Fruit fly (Drosophila melanogaster): ENCODE data around the gene CG7556.

CG7556 gene

dm6 chrX:19135768-19136167, 43.9 kb downstream of the CG7556 start, which contains the start of gene Obp18a:
Gene Obp18a, minus strand, starts transcription at chrX:19135868.
- TF ChIP-seq CG14655 (GFP tag; optimal IDR thresholded peaks at IDR 0.05), result no peak

dm6 chrX:19127216-19127615, 52.4 kb downstream of the CG7556 start, which contains the start of gene tgy:
Gene tgy, minus strand, starts transcription at chrX:19127316.
- no peak for TF ChIP-seq CG32121 (GFP tag; IDR thresholded peaks at IDR 0.05)
- TF ChIP-seq CG9948 (tag; optimal IDR thresholded peaks at IDR 0.05), result no peak
- no peak for TF ChIP-seq CG34367 (tag; optimal IDR thresholded peaks at IDR 0.05)
- no peak for TF ChIP-seq Ets98B (GFP tag; IDR thresholded peaks at IDR 0.05)
- no peak for TF ChIP-seq CG15710 (tag; optimal IDR thresholded peaks at IDR 0.05)
